Fruit fly (Drosophila melanogaster) whole organism, embryonic: Measurements from ENCODE around the gene Ssl2.
A peak's percentile ranks its signal among the peaks of the same experiment; 100 is the strongest.

Experiments
- CG10321 ChIP-seq: fragments of 200-800 bp; sonication (Bioruptor generic); IDR thresholded peaks from 2 replicates; pipeline ENCODE4 v1.3.6; 2022; ENCODE audit warnings: missing biosample characterization, missing genetic modification characterization
- CG10654 ChIP-seq: fragments of 200-800 bp; sonication (Bioruptor generic); optimal IDR thresholded peaks from 2 replicates; lab custom pipeline; 2016; ENCODE audit warnings: missing biosample characterization, missing genetic modification characterization
- CG14441 ChIP-seq: fragments of 200-800 bp; sonication (Bioruptor generic); IDR thresholded peaks from 2 replicates; pipeline ENCODE4 v1.3.6; 2022; ENCODE audit warnings: missing biosample characterization, missing genetic modification characterization
- CG15011 ChIP-seq: fragments of 200-800 bp; sonication (Bioruptor generic); optimal IDR thresholded peaks from 3 replicates; lab custom pipeline; 2018; ENCODE audit warnings: missing biosample characterization, mild to moderate bottlenecking, missing genetic modification characterization
- CG15269 ChIP-seq: fragments of 200-800 bp; sonication (Bioruptor generic); optimal IDR thresholded peaks from 2 replicates; lab custom pipeline; 2018; ENCODE audit warnings: missing biosample characterization, mild to moderate bottlenecking, missing genetic modification characterization, moderate library complexity
- CG1603 ChIP-seq: fragments of 200-800 bp; sonication (Bioruptor generic); optimal IDR thresholded peaks from 2 replicates; lab custom pipeline; 2019; ENCODE audit warnings: missing biosample characterization, mild to moderate bottlenecking, missing genetic modification characterization, moderate library complexity
- CG16815 ChIP-seq: fragments of 200-800 bp; sonication (Bioruptor generic); optimal IDR thresholded peaks from 3 replicates; lab custom pipeline; 2017; ENCODE audit warnings: missing biosample characterization, mild to moderate bottlenecking, missing genetic modification characterization
- CG17328 ChIP-seq: fragments of 200-800 bp; sonication (Bioruptor generic); IDR thresholded peaks from 2 replicates; pipeline ENCODE4 v1.3.6; 2022; ENCODE audit warnings: missing biosample characterization, missing genetic modification characterization
- CG17385 ChIP-seq: fragments of 200-800 bp; sonication (Bioruptor generic); optimal IDR thresholded peaks from 3 replicates; lab custom pipeline; 2018; ENCODE audit warnings: missing biosample characterization, mild to moderate bottlenecking, missing genetic modification characterization
- CG18599 ChIP-seq: fragments of 200-800 bp; sonication (Bioruptor generic); optimal IDR thresholded peaks from 3 replicates; lab custom pipeline; 2017; ENCODE audit warnings: missing biosample characterization, missing genetic modification characterization, mild to moderate bottlenecking, moderate library complexity, missing genetic modification reagents
- CG2116 ChIP-seq: fragments of 200-800 bp; sonication (Bioruptor generic); optimal IDR thresholded peaks from 3 replicates; lab custom pipeline; 2018; ENCODE audit warnings: missing biosample characterization, mild to moderate bottlenecking, missing genetic modification characterization
- CG2120 ChIP-seq: fragments of 200-800 bp; sonication (Bioruptor generic); optimal IDR thresholded peaks from 3 replicates; lab custom pipeline; 2016; ENCODE audit warnings: missing biosample characterization, missing genetic modification characterization
- CG31224 ChIP-seq: fragments of 200-800 bp; sonication (Bioruptor generic); IDR thresholded peaks from 2 replicates; pipeline ENCODE4 v1.3.6; 2022; ENCODE audit warnings: missing biosample characterization, missing genetic modification characterization
- CG33213 ChIP-seq: fragments of 200-800 bp; sonication (Bioruptor generic); optimal IDR thresholded peaks from 3 replicates; lab custom pipeline; 2016; ENCODE audit warnings: missing biosample characterization, missing genetic modification characterization
- CG4282 ChIP-seq: fragments of 200-800 bp; sonication (Bioruptor generic); optimal IDR thresholded peaks from 2 replicates; lab custom pipeline; 2016; ENCODE audit warnings: missing biosample characterization, missing genetic modification characterization
- CG8089 ChIP-seq: fragments of 200-800 bp; sonication (Bioruptor generic); optimal IDR thresholded peaks from 3 replicates; lab custom pipeline; 2016; ENCODE audit warnings: missing biosample characterization, missing genetic modification characterization
- CG8944 ChIP-seq: fragments of 200-800 bp; sonication (Bioruptor generic); optimal IDR thresholded peaks from 3 replicates; lab custom pipeline; 2016; ENCODE audit warnings: missing biosample characterization, missing genetic modification characterization
- CG9609 ChIP-seq: fragments of 200-800 bp; sonication (Bioruptor generic); optimal IDR thresholded peaks from 3 replicates; lab custom pipeline; 2016; ENCODE audit warnings: missing biosample characterization, missing genetic modification characterization
- CG9876 ChIP-seq: fragments of 200-800 bp; sonication (Bioruptor generic); optimal IDR thresholded peaks from 2 replicates; lab custom pipeline; 2016; ENCODE audit warnings: missing biosample characterization, missing genetic modification characterization
- Dad ChIP-seq: fragments of 200-800 bp; sonication (Bioruptor generic); optimal IDR thresholded peaks from 3 replicates; lab custom pipeline; 2016; ENCODE audit warnings: missing biosample characterization, missing genetic modification characterization
- HLH54F ChIP-seq: fragments of 200-800 bp; sonication (Bioruptor generic); optimal IDR thresholded peaks from 3 replicates; lab custom pipeline; 2016; ENCODE audit warnings: missing biosample characterization, missing genetic modification characterization
- Hmr ChIP-seq: fragments of 200-800 bp; sonication (Bioruptor generic); optimal IDR thresholded peaks from 3 replicates; lab custom pipeline; 2017; ENCODE audit warnings: mild to moderate bottlenecking, missing biosample characterization, missing genetic modification reagents, missing genetic modification characterization
- Hmx ChIP-seq: fragments of 200-800 bp; sonication (Bioruptor generic); optimal IDR thresholded peaks from 2 replicates; lab custom pipeline; 2016; ENCODE audit warnings: missing biosample characterization, missing genetic modification characterization
- Myb ChIP-seq: fragments of 200-800 bp; sonication (Bioruptor generic); optimal IDR thresholded peaks from 2 replicates; lab custom pipeline; 2016; ENCODE audit warnings: missing biosample characterization, missing genetic modification characterization
- Neu2 ChIP-seq: fragments of 200-800 bp; sonication (Bioruptor generic); optimal IDR thresholded peaks from 3 replicates; lab custom pipeline; 2016; ENCODE audit warnings: missing biosample characterization, missing genetic modification characterization, borderline replicate concordance
- NfI ChIP-seq: fragments of 200-800 bp; sonication (Bioruptor generic); optimal IDR thresholded peaks from 3 replicates; lab custom pipeline; 2018; ENCODE audit warnings: missing biosample characterization, mild to moderate bottlenecking, missing genetic modification characterization, moderate library complexity
- PHDP ChIP-seq: fragments of 200-800 bp; sonication (Bioruptor generic); optimal IDR thresholded peaks from 3 replicates; lab custom pipeline; 2018; ENCODE audit warnings: missing biosample characterization, mild to moderate bottlenecking, missing genetic modification characterization, moderate library complexity
- Pdp1 ChIP-seq, 2 experiments: fragments of 200-800 bp; sonication (Bioruptor generic); optimal IDR thresholded peaks; 3 replicates each; lab custom pipeline; 2016; ENCODE audit warnings: missing biosample characterization in 2 of 2, missing genetic modification characterization in 2 of 2, mild to moderate bottlenecking in 1 of 2, moderate library complexity in 1 of 2
- Ravus ChIP-seq: fragments of 200-800 bp; sonication (Bioruptor generic); IDR thresholded peaks from 2 replicates; pipeline ENCODE4 v1.3.6; 2022; ENCODE audit warnings: missing biosample characterization, missing genetic modification characterization
- Sry-δ ChIP-seq: fragments of 200-800 bp; sonication (Bioruptor generic); optimal IDR thresholded peaks from 2 replicates; lab custom pipeline; 2016; ENCODE audit warnings: missing biosample characterization, missing genetic modification characterization
- bcd ChIP-seq: fragments of 200-800 bp; sonication (Bioruptor generic); optimal IDR thresholded peaks from 2 replicates; lab custom pipeline; 2017; ENCODE audit warnings: missing biosample characterization, mild to moderate bottlenecking, missing genetic modification characterization
- croc ChIP-seq: fragments of 200-800 bp; sonication (Bioruptor generic); conservative IDR thresholded peaks from 3 replicates; pipeline ENCODE4 v1.3.6; 2022; ENCODE audit warnings: missing biosample characterization, missing genetic modification characterization
- da ChIP-seq: fragments of 200-800 bp; sonication (Bioruptor generic); optimal IDR thresholded peaks from 2 replicates; lab custom pipeline; 2016; ENCODE audit warnings: missing biosample characterization, missing genetic modification characterization
- disco-r ChIP-seq: fragments of 200-800 bp; sonication (Bioruptor generic); optimal IDR thresholded peaks from 2 replicates; lab custom pipeline; 2016; ENCODE audit warnings: missing biosample characterization, missing genetic modification characterization
- exex ChIP-seq: fragments of 200-800 bp; sonication (Bioruptor generic); optimal IDR thresholded peaks from 4 replicates; lab custom pipeline; 2018; ENCODE audit warnings: missing biosample characterization, mild to moderate bottlenecking, missing genetic modification characterization, moderate library complexity
- fd3F ChIP-seq: fragments of 200-800 bp; sonication (Bioruptor generic); optimal IDR thresholded peaks from 2 replicates; lab custom pipeline; 2018; ENCODE audit warnings: missing biosample characterization, mild to moderate bottlenecking, missing genetic modification characterization, moderate library complexity
- ftz-f1 ChIP-seq: fragments of 200-800 bp; sonication (Bioruptor generic); optimal IDR thresholded peaks from 2 replicates; lab custom pipeline; 2016; ENCODE audit warnings: missing biosample characterization, missing genetic modification characterization
- inv ChIP-seq: fragments of 200-800 bp; sonication (Bioruptor generic); IDR thresholded peaks from 2 replicates; pipeline ENCODE4 v1.3.6; 2022; ENCODE audit warnings: missing biosample characterization, missing genetic modification characterization; ENCODE audit not compliant: partially characterized antibody
- lbe ChIP-seq: fragments of 200-800 bp; sonication (Bioruptor generic); optimal IDR thresholded peaks from 2 replicates; lab custom pipeline; 2016; ENCODE audit warnings: missing biosample characterization, mild to moderate bottlenecking, missing genetic modification characterization
- nerfin-1 ChIP-seq: fragments of 200-800 bp; sonication (Bioruptor generic); optimal IDR thresholded peaks from 3 replicates; lab custom pipeline; 2019; ENCODE audit warnings: missing biosample characterization, mild to moderate bottlenecking, missing genetic modification characterization, moderate library complexity
- odd ChIP-seq: fragments of 200-800 bp; sonication (Bioruptor generic); optimal IDR thresholded peaks from 2 replicates; lab custom pipeline; 2017; ENCODE audit warnings: missing biosample characterization, mild to moderate bottlenecking, missing genetic modification characterization
- rib ChIP-seq: fragments of 200-800 bp; sonication (Bioruptor generic); IDR thresholded peaks from 2 replicates; pipeline ENCODE4 v1.3.6; 2022; ENCODE audit warnings: missing biosample characterization, missing genetic modification characterization
- sc ChIP-seq, 3 experiments: fragments of >200 bp in 2 of 3; fragments of 200-800 bp in 1 of 3; sonication (Bioruptor generic) in 1 of 3; optimal IDR thresholded peaks; 2 replicates in 2 of 3; 3 replicates in 1 of 3; lab custom pipeline; 2017; ENCODE audit warnings: mild to moderate bottlenecking in 1 of 3, missing biosample characterization in 1 of 3, missing genetic modification characterization in 1 of 3, missing genetic modification reagents in 1 of 3
- seq ChIP-seq: fragments of 200-800 bp; sonication (Bioruptor generic); IDR thresholded peaks from 2 replicates; pipeline ENCODE4 v1.3.6; 2022; ENCODE audit warnings: missing biosample characterization, missing genetic modification characterization
- sima ChIP-seq: fragments of 200-800 bp; sonication (Bioruptor generic); optimal IDR thresholded peaks from 2 replicates; lab custom pipeline; 2016; ENCODE audit warnings: missing biosample characterization, missing genetic modification characterization
- slp2 ChIP-seq: fragments of 200-800 bp; sonication (Bioruptor generic); optimal IDR thresholded peaks from 2 replicates; lab custom pipeline; 2016; ENCODE audit warnings: missing biosample characterization, missing genetic modification characterization
- tgo ChIP-seq: fragments of 200-800 bp; sonication (Bioruptor generic); IDR thresholded peaks from 3 replicates; pipeline ENCODE4 v1.3.6; 2022; ENCODE audit warnings: missing biosample characterization, missing genetic modification characterization
- twi ChIP-seq: fragments of 200-800 bp; optimal IDR thresholded peaks from 2 replicates; lab custom pipeline; 2019; ENCODE audit warnings: missing biosample characterization, mild to moderate bottlenecking, missing genetic modification characterization, moderate library complexity
- zen ChIP-seq: fragments of 200-800 bp; sonication (Bioruptor generic); optimal IDR thresholded peaks from 3 replicates; lab custom pipeline; 2018; ENCODE audit warnings: missing biosample characterization, mild to moderate bottlenecking, missing genetic modification characterization, moderate library complexity

The Ssl2 gene

dm6 chr3R:29038960-29039581, 6.6 kb upstream of the Ssl2 start, which contains the start of the genes Slu7 and Pkc98E (continued):
- TF ChIP-seq disco-r (GFP tag; lab: Kevin White, UChicago) (no peak), Dad (GFP tag; lab: Kevin White, UChicago) (peak; percentile 58), HLH54F (GFP tag; lab: Kevin White, UChicago) (peak; percentile 78), Neu2 (no peak), lbe (peak; percentile 80), CG16815 (GFP tag; lab: Kevin White, UChicago) (peak; percentile 30), CG2116 (GFP tag; lab: Kevin White, UChicago) (peak; percentile 53), Ravus (GFP tag; lab: Robert Waterston, UW) (no peak), CG2120 (GFP tag; lab: Kevin White, UChicago) (peak; percentile 86), twi (tag; lab: Kevin White, UChicago) (peak; percentile 15), tgo (peak; percentile 31; the same call in 1 of the 3 replicates), Hmx (GFP tag; lab: Kevin White, UChicago) (no peak), exex (tag; lab: Kevin White, UChicago) (no peak), Myb (GFP tag; lab: Kevin White, UChicago) (peak; percentile 43), CG15011 (no peak), CG17328 (GFP tag; lab: Robert Waterston, UW) (peak; percentile 58), CG8089 (GFP tag; lab: Kevin White, UChicago) (peak; percentile 47), croc (GFP tag; lab: Robert Waterston, UW) (no peak), CG18599 (GFP tag; lab: Kevin White, UChicago) (peak; percentile 68), CG15269 (tag; lab: Kevin White, UChicago) (peak; percentile 46), CG9876 (GFP tag; lab: Kevin White, UChicago) (peak; percentile 46), nerfin-1 (tag; lab: Kevin White, UChicago) (peak; percentile 99), CG33213 (GFP tag; lab: Kevin White, UChicago) (peak; percentile 59), ftz-f1 (GFP tag; lab: Kevin White, UChicago) (peak; percentile 78), zen (peak; percentile 66), CG31224 (GFP tag; lab: Robert Waterston, UW) (0 out of 2 replicates have a peak, but pooled peaks have one; percentile 36), bcd (GFP tag; lab: Kevin White, UChicago) (peak; percentile 70), slp2 (GFP tag; lab: Kevin White, UChicago) (peak; percentile 45), seq (no peak), CG17385 (GFP tag; lab: Kevin White, UChicago) (peak; percentile 58), Hmr (GFP tag; lab: Kevin White, UChicago) (peak; percentile 61), CG4282 (peak; percentile 53), CG8944 (GFP tag; lab: Kevin White, UChicago) (peak; percentile 57), da (GFP tag; lab: Kevin White, UChicago) (peak; percentile 70), odd (GFP tag; lab: Kevin White, UChicago) (no peak), sc (optimal IDR thresholded peaks at IDR 0.05; lab: Kevin White, UChicago) (no peak), sc (GFP tag; optimal IDR thresholded peaks at IDR 0.05; lab: Kevin White, UChicago) (no peak), inv (GFP tag; lab: Robert Waterston, UW) (peak; percentile 86), Sry-δ (GFP tag; lab: Kevin White, UChicago) (peak; percentile 94), PHDP (tag; lab: Kevin White, UChicago) (peak; percentile 32), sima (GFP tag; lab: Kevin White, UChicago) (no peak), rib (GFP tag; lab: Robert Waterston, UW) (peak; percentile 74; the same call in 1 of the 2 replicates), Pdp1 (GFP tag; optimal IDR thresholded peaks at IDR 0.05; lab: Kevin White, UChicago) (peak; percentile 57 to 60), fd3F (GFP tag; lab: Kevin White, UChicago) (peak; percentile 28), NfI (GFP tag; lab: Kevin White, UChicago) (peak; percentile 64), CG10321 (GFP tag; lab: Robert Waterston, UW) (0 out of 2 replicates have a peak, but pooled peaks have one; percentile 25), CG9609 (peak; percentile 71), CG14441 (GFP tag; lab: Robert Waterston, UW) (no peak), CG1603 (tag; lab: Kevin White, UChicago) (peak; percentile 73), CG10654 (GFP tag; lab: Kevin White, UChicago) (peak; percentile 52)
